Fruit fly (Drosophila melanogaster): ENCODE results near the gene cact.

cact gene

DNA sequence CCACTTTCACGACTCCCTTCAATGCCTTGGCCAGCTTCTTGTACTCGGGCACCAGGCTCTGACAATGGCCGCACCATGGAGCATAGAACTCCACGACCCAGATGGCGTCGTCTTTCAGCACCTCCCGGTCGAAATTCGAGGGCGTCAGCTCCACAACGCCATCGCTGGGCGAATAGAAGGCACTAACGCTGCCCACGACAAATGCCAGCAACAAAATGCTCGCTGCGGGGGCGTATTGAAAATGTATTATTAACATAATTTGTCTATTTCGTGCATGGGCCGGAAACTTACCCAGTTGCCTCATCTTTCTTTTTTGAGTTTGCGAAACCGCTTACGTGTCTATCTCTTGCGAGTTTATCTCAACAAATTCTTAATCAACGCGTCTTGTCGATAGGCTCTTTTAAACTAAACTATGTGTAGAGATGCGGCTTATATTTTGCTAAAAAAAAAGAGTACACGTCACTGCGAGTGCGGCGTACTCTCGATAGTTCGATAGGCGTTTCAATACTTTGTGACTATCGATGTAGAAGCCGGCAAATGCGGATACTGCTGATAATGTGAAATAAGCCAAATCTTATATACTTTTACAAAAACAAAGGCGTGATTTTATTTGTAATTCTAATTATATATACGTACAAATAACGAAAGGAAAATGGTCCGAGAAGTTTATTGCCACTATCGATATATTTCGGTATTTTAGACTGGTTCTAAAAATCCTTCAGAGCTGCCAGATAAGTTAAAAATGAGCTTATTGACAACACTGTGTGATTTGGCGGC, 30.4 kb upstream of the cact start, which contains the start of gene CaBP1 (continued):
- TF ChIP-seq HLH4C (GFP tag; IDR thresholded peaks at IDR 0.05; ENCODE audit: partially characterized antibody), result peak; percentile 93
- no peak for TF ChIP-seq Nf-YA (GFP tag; IDR thresholded peaks at IDR 0.05)
- no peak for TF ChIP-seq CG12744 (GFP tag; optimal IDR thresholded peaks at IDR 0.05)
- no peak for TF ChIP-seq ewg (GFP tag; optimal IDR thresholded peaks at IDR 0.05)
- no peak for TF ChIP-seq gro (GFP tag; optimal IDR thresholded peaks at IDR 0.05)
- TF ChIP-seq nerfin-2 (GFP tag; IDR thresholded peaks at IDR 0.05; ENCODE audit: partially characterized antibody), result peak; percentile 84
- TF ChIP-seq psq (GFP tag; optimal IDR thresholded peaks at IDR 0.05), result no peak
- TF ChIP-seq HmgD (GFP tag; optimal IDR thresholded peaks at IDR 0.05), result no peak
- no peak for TF ChIP-seq vfl (GFP tag; optimal IDR thresholded peaks at IDR 0.05)
- peak; percentile 40 for TF ChIP-seq CG30020 (tag; optimal IDR thresholded peaks at IDR 0.05)
- TF ChIP-seq ind (GFP tag; optimal IDR thresholded peaks at IDR 0.05), result no peak
- TF ChIP-seq Doc3 (GFP tag; IDR thresholded peaks at IDR 0.05; ENCODE audit: partially characterized antibody), result peak; percentile 99
- TF ChIP-seq Bgb (GFP tag; IDR thresholded peaks at IDR 0.05; ENCODE audit: partially characterized antibody), result peak; percentile 90
- no peak for TF ChIP-seq CG4360 (GFP tag; IDR thresholded peaks at IDR 0.05)
- no peak for TF ChIP-seq CG9437 (GFP tag; optimal IDR thresholded peaks at IDR 0.05)
- no peak for TF ChIP-seq org-1 (GFP tag; optimal IDR thresholded peaks at IDR 0.05)
- no peak for TF ChIP-seq shn (GFP tag; optimal IDR thresholded peaks at IDR 0.05)
- no peak for TF ChIP-seq CG7786 (GFP tag; optimal IDR thresholded peaks at IDR 0.05)
- no peak for TF ChIP-seq Hand (GFP tag; optimal IDR thresholded peaks at IDR 0.05)
- TF ChIP-seq sug (tag; optimal IDR thresholded peaks at IDR 0.05), result peak; percentile 4
- TF ChIP-seq CG10366 (GFP tag; IDR thresholded peaks at IDR 0.05), result no peak
- TF ChIP-seq CG4820 (GFP tag; optimal IDR thresholded peaks at IDR 0.05), result no peak
- TF ChIP-seq CG12299 (tag; optimal IDR thresholded peaks at IDR 0.05), result peak; percentile 8
- no peak for TF ChIP-seq gsb (GFP tag; IDR thresholded peaks at IDR 0.05)
- TF ChIP-seq CG12219 (GFP tag; optimal IDR thresholded peaks at IDR 0.05), result no peak
- no peak for TF ChIP-seq Poxn (GFP tag; IDR thresholded peaks at IDR 0.05)
- peak; percentile 63 for TF ChIP-seq pzg (GFP tag; optimal IDR thresholded peaks at IDR 0.05)
- TF ChIP-seq Dbx (GFP tag; IDR thresholded peaks at IDR 0.05), result no peak
- TF ChIP-seq dpn (GFP tag; optimal IDR thresholded peaks at IDR 0.05), result no peak
- TF ChIP-seq twi (tag; optimal IDR thresholded peaks at IDR 0.05), result no peak
- TF ChIP-seq eve (GFP tag; optimal IDR thresholded peaks at IDR 0.05), result peak in 1 of 2 experiments; percentile 70
- TF ChIP-seq CG15696 (tag; optimal IDR thresholded peaks at IDR 0.05), result no peak
- TF ChIP-seq hkb (optimal IDR thresholded peaks at IDR 0.05), result no peak
- no peak for TF ChIP-seq hkb (GFP tag; IDR thresholded peaks at IDR 0.05)
- TF ChIP-seq her (GFP tag; optimal IDR thresholded peaks at IDR 0.05), result no peak
- no peak for TF ChIP-seq al (GFP tag; IDR thresholded peaks at IDR 0.05)
- no peak for TF ChIP-seq Bteb2 (GFP tag; optimal IDR thresholded peaks at IDR 0.05)
- no peak for TF ChIP-seq Aef1 (GFP tag; IDR thresholded peaks at IDR 0.05)
- no peak for TF ChIP-seq CG43689 (GFP tag; IDR thresholded peaks at IDR 0.05)
- no peak for TF ChIP-seq CG32532 (GFP tag; IDR thresholded peaks at IDR 0.05)
- no peak for TF ChIP-seq lmd (GFP tag; IDR thresholded peaks at IDR 0.05)
- TF ChIP-seq CG30431 (GFP tag; optimal IDR thresholded peaks at IDR 0.05), result no peak
- no peak for TF ChIP-seq CG1233 (GFP tag; optimal IDR thresholded peaks at IDR 0.05)
- TF ChIP-seq Ets97D (GFP tag; optimal IDR thresholded peaks at IDR 0.05), result peak; percentile 42
- no peak for TF ChIP-seq CG9215 (GFP tag; IDR thresholded peaks at IDR 0.05)
- TF ChIP-seq NfI (GFP tag; optimal IDR thresholded peaks at IDR 0.05), result no peak
- TF ChIP-seq CG17802 (tag; optimal IDR thresholded peaks at IDR 0.05), result no peak
- no peak for TF ChIP-seq CG13894 (tag; optimal IDR thresholded peaks at IDR 0.05)
- TF ChIP-seq tap (tag; optimal IDR thresholded peaks at IDR 0.05), result no peak
- no peak for TF ChIP-seq Hr78 (GFP tag; optimal IDR thresholded peaks at IDR 0.05)
- no peak for TF ChIP-seq jumu (GFP tag; optimal IDR thresholded peaks at IDR 0.05)

All from whole organism, embryonic.